Fruit fly (Drosophila melanogaster) whole organism: ENCODE measurements around the gene CG31157.

Experiments used
- CG8478 ChIP-seq: fragments of >200 bp; optimal IDR thresholded peaks from 2 replicates; lab custom pipeline; 2018; ENCODE audit warnings: inconsistent platforms
- Dll ChIP-seq: fragments of >200 bp; optimal IDR thresholded peaks from 2 replicates; lab custom pipeline; 2017
- EcR ChIP-seq, 2 experiments: fragments of >200 bp; optimal IDR thresholded peaks; 2 replicates each; lab custom pipeline; 2017; ENCODE audit warnings: missing biosample characterization in 2 of 2, missing genetic modification characterization in 2 of 2, missing genetic modification reagents in 2 of 2
- pan ChIP-seq: fragments of >200 bp; optimal IDR thresholded peaks from 2 replicates; lab custom pipeline; 2017
- psq ChIP-seq: fragments of >200 bp; optimal IDR thresholded peaks from 2 replicates; lab custom pipeline; 2017
- usp ChIP-seq: fragments of >200 bp; optimal IDR thresholded peaks from 2 replicates; lab custom pipeline; 2017; ENCODE audit warnings: missing biosample characterization, missing genetic modification characterization, mixed read lengths

Gene CG31157

DNA sequence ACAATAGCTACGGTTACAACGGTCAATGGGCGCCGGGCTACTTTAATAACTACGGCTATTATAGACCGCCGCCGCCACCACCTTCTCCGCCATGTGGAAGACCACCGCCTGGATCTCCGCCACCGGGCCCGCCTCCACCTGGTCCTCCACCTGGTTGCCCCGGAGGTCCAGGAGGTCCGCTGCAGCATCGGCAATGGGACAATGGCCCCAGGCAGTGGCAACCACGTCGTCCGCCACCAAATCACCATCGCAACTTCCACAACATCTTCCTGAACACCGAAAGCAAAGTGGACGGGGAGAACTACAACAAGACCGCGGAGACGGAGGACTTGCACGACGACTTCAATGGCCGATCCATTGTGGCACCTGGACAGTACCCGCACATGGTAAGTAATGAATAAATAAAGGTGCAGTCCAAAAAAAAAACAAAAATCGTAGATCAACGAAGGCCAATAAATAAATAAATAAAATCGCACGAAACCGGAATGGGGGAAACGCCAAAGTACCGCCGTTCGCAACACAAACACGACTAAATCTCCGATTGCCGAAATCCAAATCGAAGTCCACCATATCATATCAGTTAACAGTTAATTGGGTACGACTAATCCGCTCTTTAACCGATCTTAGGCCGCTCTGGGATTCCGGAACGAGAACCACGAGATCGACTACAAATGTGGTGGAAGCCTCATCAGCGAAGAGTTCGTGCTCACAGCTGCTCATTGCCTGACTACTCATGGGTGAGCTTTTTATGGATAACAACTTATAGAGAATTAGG is 5.1 kb upstream of the CG31157 start, which contains the start of gene snk:
TSS of gene snk (minus strand) at position 513 of the 775 bp plus-strand sequence.
- TF ChIP-seq pan (lab: Kevin White, UChicago), result no peak
- TF ChIP-seq psq, result no peak
- TF ChIP-seq EcR (GFP tag; optimal IDR thresholded peaks at IDR 0.05; lab: Kevin White, UChicago), result no peak
- TF ChIP-seq usp (GFP tag; lab: Kevin White, UChicago), result no peak
- TF ChIP-seq Dll (lab: Kevin White, UChicago), result no peak
- TF ChIP-seq CG8478 (lab: Kevin White, UChicago), result no peak

DNA sequence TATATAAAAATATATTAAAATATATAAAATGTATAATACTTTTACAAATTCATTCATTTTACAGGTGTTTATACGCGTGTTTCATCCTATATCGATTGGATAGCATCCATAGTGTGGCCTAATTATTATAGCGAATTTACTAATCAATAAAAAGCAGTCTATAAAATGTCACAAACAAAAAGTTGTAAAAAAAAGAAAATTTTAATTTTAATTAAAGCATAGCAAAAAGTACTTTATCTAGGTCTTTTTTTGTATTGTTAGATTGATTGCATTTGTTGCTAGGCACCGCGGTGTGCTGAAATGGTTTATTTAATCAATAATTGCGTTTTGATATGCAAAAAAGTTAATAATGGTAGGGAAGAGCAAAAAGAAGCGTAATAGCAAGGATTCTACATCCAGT is 3.7 kb upstream of the CG31157 start, which contains the start of gene CG45122:
TSS of gene CG45122 (plus strand) at position 301 of the 400 bp plus-strand sequence.
- TF ChIP-seq EcR (GFP tag; optimal IDR thresholded peaks at IDR 0.05; lab: Kevin White, UChicago) (no peak), usp (GFP tag; lab: Kevin White, UChicago) (no peak), psq (no peak), Dll (lab: Kevin White, UChicago) (no peak), pan (lab: Kevin White, UChicago) (no peak), CG8478 (lab: Kevin White, UChicago) (no peak)

DNA sequence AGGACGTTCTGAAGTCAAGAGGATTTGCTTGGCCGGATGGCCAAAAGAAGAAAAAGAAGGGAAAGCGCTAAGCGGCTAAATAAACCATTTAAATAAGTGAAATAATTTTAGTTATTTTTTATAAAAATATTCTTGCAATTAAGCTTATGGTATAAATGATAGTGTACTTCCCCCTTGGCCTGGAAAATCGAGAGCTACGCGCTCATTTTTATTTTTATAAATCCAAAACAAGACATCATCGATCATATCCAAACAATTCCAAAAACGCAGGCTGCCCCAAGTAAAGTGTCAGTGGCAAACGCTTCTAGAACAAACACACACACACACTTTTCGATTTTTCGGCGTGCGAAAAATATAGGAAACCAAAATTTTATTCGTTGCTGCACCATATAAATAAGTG is 3.1 kb upstream of the CG31157 start, which contains the start of gene Hsc70-2:
TSS of gene Hsc70-2 (plus strand) at position 301 of the 400 bp plus-strand sequence.
- TF ChIP-seq pan (lab: Kevin White, UChicago) (no peak), Dll (lab: Kevin White, UChicago) (no peak), psq (no peak), CG8478 (lab: Kevin White, UChicago) (no peak), EcR (GFP tag; optimal IDR thresholded peaks at IDR 0.05; lab: Kevin White, UChicago) (no peak), usp (GFP tag; lab: Kevin White, UChicago) (no peak)

DNA sequence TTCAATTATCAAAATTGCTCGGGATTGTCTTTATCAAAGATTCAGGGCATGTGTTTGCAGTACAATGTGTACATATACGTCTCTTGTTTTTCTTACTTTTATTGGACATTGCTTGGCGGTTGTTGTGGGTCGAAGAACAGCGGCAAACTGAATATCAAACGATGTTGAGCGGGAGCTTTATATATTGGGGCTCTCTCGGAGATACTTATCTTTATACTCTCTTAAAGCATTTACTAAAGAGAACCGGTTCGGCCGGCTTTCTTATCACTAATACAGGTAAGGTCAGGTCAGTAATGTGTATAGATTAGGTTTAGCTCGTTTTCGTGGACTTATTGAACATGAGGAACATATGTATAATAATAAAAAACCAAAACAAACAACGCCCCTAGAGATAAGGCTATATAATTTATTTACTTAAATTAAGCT is 3.8 kb downstream of the CG31157 start, which contains the start of gene CG7966:
TSS of gene CG7966 (minus strand) at position 156 of the 426 bp plus-strand sequence.
- TF ChIP-seq pan (lab: Kevin White, UChicago), result no peak
- TF ChIP-seq Dll (lab: Kevin White, UChicago), result no peak
- no peak for TF ChIP-seq psq
- no peak for TF ChIP-seq CG8478 (lab: Kevin White, UChicago)
- TF ChIP-seq EcR (GFP tag; optimal IDR thresholded peaks at IDR 0.05; lab: Kevin White, UChicago), result no peak
- no peak for TF ChIP-seq usp (GFP tag; lab: Kevin White, UChicago)

DNA sequence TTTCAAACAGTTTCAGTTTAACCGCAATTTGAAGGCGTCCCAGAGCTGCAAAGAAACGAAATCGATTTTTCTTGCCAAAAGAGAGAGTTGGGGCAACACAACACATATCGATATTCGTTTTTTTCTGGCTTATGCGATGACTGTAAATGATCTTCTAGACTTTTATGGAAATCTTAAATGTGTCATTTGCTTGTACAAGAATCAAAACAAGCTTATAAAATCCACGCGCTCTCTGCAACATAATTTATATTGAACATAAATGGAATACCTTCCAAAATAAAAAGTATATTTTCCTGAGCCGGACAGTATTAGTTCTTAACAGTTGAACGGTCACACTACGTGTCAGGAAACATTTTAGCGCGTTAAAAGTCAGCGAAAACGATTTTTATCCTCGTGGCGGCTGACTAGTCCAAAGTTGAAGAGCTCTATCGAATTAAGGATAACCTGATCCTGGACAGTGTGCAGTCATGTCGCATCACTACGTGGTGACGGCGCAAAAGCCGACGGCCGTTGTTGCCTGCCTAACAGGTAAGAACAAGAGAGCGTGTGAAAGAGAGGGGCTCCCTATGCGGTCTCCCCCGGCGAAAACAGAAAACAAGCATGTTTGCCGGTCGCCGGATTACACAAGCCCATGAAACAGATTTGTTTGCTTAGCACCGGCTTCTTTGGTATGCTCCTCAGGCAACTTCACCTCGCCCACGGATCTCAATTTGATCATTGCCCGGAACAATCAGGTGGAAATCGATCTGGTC is 4.6 kb downstream of the CG31157 start, which contains the start of gene pic:
TSS of gene pic (plus strand) at position 304 of the 752 bp plus-strand sequence.
- TF ChIP-seq usp (GFP tag; lab: Kevin White, UChicago), result no peak
- TF ChIP-seq Dll (lab: Kevin White, UChicago), result no peak
- TF ChIP-seq CG8478 (lab: Kevin White, UChicago), result no peak
- no peak for TF ChIP-seq psq
- TF ChIP-seq EcR (GFP tag; optimal IDR thresholded peaks at IDR 0.05; lab: Kevin White, UChicago), result no peak
- no peak for TF ChIP-seq pan (lab: Kevin White, UChicago)

DNA sequence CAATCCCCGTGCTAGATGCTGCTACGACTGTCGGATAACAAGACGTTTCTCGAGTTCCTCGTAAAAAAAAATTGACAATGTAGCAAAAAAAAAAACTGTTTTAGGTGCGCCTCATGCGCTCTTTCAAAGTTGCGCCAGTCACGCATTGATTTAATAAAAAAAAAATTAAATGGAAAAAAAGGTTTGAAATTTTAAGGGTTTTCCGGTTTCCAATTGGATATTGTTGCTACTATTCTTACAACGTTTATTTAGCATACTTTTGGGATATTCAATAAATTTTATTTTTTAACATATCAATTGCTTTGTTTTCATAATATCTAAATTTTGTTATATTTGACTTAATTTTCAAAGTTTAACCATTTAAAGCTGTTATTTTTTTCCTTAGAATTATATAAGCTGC is 9.0 kb downstream of the CG31157 start:
- TF ChIP-seq CG8478 (lab: Kevin White, UChicago) (no peak), Dll (lab: Kevin White, UChicago) (no peak), EcR (GFP tag; optimal IDR thresholded peaks at IDR 0.05; lab: Kevin White, UChicago) (no peak), usp (GFP tag; lab: Kevin White, UChicago) (no peak), pan (lab: Kevin White, UChicago) (no peak)

DNA sequence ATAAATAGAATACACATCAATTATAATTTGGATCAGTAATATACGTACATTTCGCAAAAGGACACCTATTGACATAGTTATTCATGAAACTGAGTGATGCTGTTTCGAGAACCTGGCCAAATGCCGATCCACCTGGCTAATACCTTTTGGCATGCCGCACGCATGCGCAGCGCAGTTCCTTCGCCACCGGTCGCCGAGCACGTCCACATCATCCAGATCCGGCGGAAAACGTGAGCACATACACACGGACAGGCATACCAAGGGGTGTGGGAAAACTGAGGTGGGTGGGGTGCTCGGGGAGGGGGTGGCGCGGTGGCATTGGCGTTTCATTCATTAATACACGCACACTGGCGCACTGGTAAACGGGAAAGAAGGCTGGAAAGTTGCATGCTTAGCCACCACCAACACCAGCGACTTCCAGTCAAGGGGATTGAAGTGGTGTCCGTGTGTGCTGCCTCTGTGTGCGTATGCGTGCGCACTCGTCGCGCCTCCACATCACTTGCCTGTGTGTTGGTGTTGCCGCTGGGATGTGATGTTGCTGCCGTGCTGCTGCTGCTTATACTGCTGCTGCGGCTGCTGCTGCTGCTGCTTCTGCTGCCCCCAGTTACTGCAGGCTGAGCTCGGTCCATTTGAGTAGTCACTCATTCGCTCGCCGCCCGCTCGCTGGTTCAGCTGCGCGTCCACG is 9.7 kb downstream of the CG31157 start, which contains the start of gene sim:
TSS of gene sim (plus strand) at position 635 of the 685 bp plus-strand sequence.
- TF ChIP-seq psq (no peak), usp (GFP tag; lab: Kevin White, UChicago) (no peak), Dll (lab: Kevin White, UChicago) (no peak)

DNA sequence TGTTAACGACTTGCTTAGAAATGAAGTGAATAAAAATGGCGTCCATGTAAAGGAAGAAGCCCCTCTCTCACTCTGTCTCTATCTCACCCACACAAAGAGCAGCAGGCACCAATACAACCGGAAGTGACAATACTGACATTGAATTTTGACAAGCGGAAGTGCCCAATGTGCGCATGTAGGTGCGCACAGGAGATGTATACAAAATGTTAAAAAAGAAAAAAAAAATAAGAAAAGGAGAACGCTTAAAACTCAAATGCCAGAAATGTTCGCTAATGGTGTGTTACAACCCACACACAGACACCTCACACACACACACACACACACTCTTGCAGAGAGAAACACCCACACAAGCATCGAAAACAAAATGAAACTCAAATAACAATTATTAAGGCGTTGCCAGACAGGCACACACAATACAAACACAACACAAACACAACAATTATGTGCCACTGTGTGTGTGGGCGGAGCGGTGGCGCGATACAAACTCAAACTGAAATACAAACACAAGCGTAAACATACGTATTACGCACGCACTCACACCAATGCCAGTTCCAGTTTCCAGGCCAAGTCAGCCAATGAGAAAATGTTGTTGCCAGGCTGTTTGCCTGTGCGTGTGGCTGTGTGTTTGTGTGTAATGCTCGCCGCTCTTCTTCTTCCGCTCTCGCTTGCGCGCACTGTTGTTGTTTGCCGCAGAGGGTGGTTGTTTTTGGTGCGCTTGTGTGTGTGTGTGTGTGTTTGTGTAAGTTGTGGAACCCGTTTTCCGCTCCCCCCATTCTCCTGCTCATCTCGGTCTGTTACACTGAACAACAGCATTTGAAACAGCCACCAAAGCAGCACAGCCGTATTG is 16.4 kb downstream of the CG31157 start:
- TF ChIP-seq usp (GFP tag; lab: Kevin White, UChicago) (no peak), EcR (GFP tag; optimal IDR thresholded peaks at IDR 0.05; lab: Kevin White, UChicago) (no peak), psq (no peak), pan (lab: Kevin White, UChicago) (no peak), CG8478 (lab: Kevin White, UChicago) (peak; percentile 93), Dll (lab: Kevin White, UChicago) (peak; percentile 76)

DNA sequence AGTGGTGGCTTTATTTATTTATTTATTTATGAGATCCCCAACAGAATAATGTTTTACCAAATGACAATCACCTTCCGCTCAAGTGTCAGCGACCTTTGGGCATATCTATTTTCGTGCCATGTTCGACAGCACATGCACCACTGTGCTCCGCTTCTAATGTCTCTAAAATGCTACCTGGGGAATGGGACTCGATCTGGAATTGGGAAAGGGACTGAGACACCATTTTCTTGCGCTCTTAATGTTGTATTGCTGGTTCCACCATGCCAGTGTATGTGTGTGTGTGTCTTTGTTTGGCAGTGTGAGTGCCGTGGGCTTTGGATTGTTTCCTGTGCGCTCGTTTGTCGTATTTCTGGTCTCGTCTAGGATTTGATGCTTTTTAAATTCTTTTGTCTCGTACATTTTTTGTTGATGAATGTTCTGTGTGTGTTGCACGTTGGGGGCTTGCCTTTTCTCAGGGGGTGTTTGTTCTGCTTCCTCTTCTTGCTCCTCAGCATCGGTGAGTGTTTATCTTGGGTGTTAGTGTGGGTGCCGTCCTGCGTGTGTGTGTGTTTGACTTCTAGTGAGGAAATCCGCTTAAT is 17.7 kb downstream of the CG31157 start:
- TF ChIP-seq EcR (GFP tag; optimal IDR thresholded peaks at IDR 0.05; lab: Kevin White, UChicago) (peak in 1 of 2 experiments; percentile 55), usp (GFP tag; lab: Kevin White, UChicago) (no peak), CG8478 (lab: Kevin White, UChicago) (no peak), pan (lab: Kevin White, UChicago) (no peak), psq (no peak), Dll (lab: Kevin White, UChicago) (peak; percentile 15)

DNA sequence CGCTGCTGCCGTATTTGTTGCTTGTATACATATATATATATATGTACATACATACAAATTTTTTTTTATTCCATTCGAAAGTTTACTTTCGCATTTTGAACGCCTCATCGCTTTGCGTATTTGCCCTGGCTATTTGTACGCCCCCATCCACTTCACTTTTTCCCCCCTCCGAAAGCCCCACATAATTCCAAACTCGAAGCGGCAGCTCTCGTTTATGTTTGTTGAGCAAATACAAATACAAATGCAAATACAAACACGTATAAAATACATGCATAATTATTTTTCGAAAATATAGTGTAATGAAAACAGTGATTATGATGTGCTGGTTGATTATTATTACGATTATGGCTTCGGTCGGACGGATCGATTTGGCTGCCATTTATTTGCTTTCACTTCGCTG is 20.5 kb downstream of the CG31157 start:
- no peak for TF ChIP-seq CG8478 (lab: Kevin White, UChicago)
- no peak for TF ChIP-seq EcR (GFP tag; optimal IDR thresholded peaks at IDR 0.05; lab: Kevin White, UChicago)
- TF ChIP-seq usp (GFP tag; lab: Kevin White, UChicago), result no peak
- no peak for TF ChIP-seq Dll (lab: Kevin White, UChicago)
- TF ChIP-seq pan (lab: Kevin White, UChicago), result no peak
- no peak for TF ChIP-seq psq
